Worm (Caenorhabditis elegans) whole organism, young adult: ENCODE data around the gene C01G6.9.

Experiments used
- B0035.1 ChIP-seq: sonication (generic microtip); optimal IDR thresholded peaks from 2 replicates; lab custom pipeline; 2016; ENCODE audit warnings: missing genetic modification characterization, mild to moderate bottlenecking, missing compliant biosample characterization, missing genotype, missing genetic modification reagents
- D2030.7 ChIP-seq: fragments of 200-800 bp; sonication (Bioruptor generic); IDR thresholded peaks from 2 replicates; pipeline ENCODE4 v1.3.6; 2022; ENCODE audit warnings: missing genetic modification reagents, missing genetic modification characterization, missing compliant biosample characterization
- F37B4.10 ChIP-seq: fragments of 200-800 bp; sonication (Bioruptor generic); IDR thresholded peaks from 2 replicates; pipeline ENCODE4 v1.3.6; 2022; ENCODE audit warnings: missing genetic modification characterization, missing compliant biosample characterization
- K11D2.4 ChIP-seq: fragments of 200-800 bp; sonication (Bioruptor generic); IDR thresholded peaks from 2 replicates; pipeline ENCODE4 v1.3.6; 2022; ENCODE audit warnings: missing genetic modification reagents, missing genetic modification characterization, missing compliant biosample characterization
- T26A5.8 ChIP-seq: sonication (generic microtip); optimal IDR thresholded peaks from 2 replicates; lab custom pipeline; 2016; ENCODE audit warnings: missing genetic modification characterization, missing compliant biosample characterization
- Y53F4B.3 ChIP-seq: fragments of 200-800 bp; sonication (Bioruptor generic); IDR thresholded peaks from 2 replicates; pipeline ENCODE4 v1.3.6; 2022; ENCODE audit warnings: missing genetic modification reagents, missing genetic modification characterization, missing compliant biosample characterization
- Y95B8A.8 ChIP-seq: fragments of 200-800 bp; sonication (Bioruptor generic); IDR thresholded peaks from 2 replicates; pipeline ENCODE4 v1.3.6; 2022; ENCODE audit warnings: missing genetic modification reagents, missing genetic modification characterization, missing compliant biosample characterization
- atf-7 ChIP-seq: sonication (generic microtip); optimal IDR thresholded peaks from 2 replicates; lab custom pipeline; 2017; ENCODE audit warnings: mild to moderate bottlenecking, missing genetic modification characterization, missing compliant biosample characterization
- cebp-1 ChIP-seq, 2 experiments: fragments of 200-800 bp in 1 of 2; sonication (Bioruptor generic) in 1 of 2; sonication (generic microtip) in 1 of 2; IDR thresholded peaks in 1 of 2; optimal IDR thresholded peaks in 1 of 2; 2 replicates each; pipeline versions ENCODE4 v1.3.6 to Lab custom; 2017 to 2022; ENCODE audit warnings: missing compliant biosample characterization in 2 of 2, missing genetic modification characterization in 2 of 2, mild to moderate bottlenecking in 1 of 2, missing genetic modification reagents in 1 of 2, moderate library complexity in 1 of 2
- cebp-2 ChIP-seq: fragments of 200-800 bp; sonication (Bioruptor generic); IDR thresholded peaks from 2 replicates; pipeline ENCODE4 v1.3.6; 2022; ENCODE audit warnings: missing genetic modification characterization, missing compliant biosample characterization
- ceh-27 ChIP-seq: fragments of 200-800 bp; sonication (Bioruptor generic); optimal IDR thresholded peaks from 2 replicates; lab custom pipeline; 2018; ENCODE audit warnings: mild to moderate bottlenecking, missing genetic modification characterization, moderate library complexity, missing compliant biosample characterization
- dox-1 ChIP-seq: fragments of 200-800 bp; sonication (Bioruptor generic); IDR thresholded peaks from 2 replicates; pipeline ENCODE4 v1.3.6; 2022; ENCODE audit warnings: missing genetic modification reagents, missing genetic modification characterization, missing compliant biosample characterization
- dpff-1 ChIP-seq: sonication (generic microtip); optimal IDR thresholded peaks from 2 replicates; lab custom pipeline; 2017; ENCODE audit warnings: mild to moderate bottlenecking, missing genetic modification characterization, missing compliant biosample characterization
- dpl-1 ChIP-seq: fragments of 150-350 bp; optimal IDR thresholded peaks from 2 replicates; lab custom pipeline; 2014; ENCODE audit warnings: missing biosample characterization, missing genetic modification reagents, missing genetic modification characterization
- egl-18 ChIP-seq: fragments of 200-800 bp; sonication (Bioruptor generic); IDR thresholded peaks from 2 replicates; pipeline ENCODE4 v1.3.6; 2022; ENCODE audit warnings: missing genetic modification reagents, missing genetic modification characterization, missing compliant biosample characterization
- egl-44 ChIP-seq: fragments of 200-800 bp; sonication (Bioruptor generic); IDR thresholded peaks from 2 replicates; pipeline ENCODE4 v1.3.6; 2022; ENCODE audit warnings: missing genetic modification reagents, missing genetic modification characterization, missing compliant biosample characterization
- ekl-4 ChIP-seq: fragments of 200-800 bp; sonication (Bioruptor generic); IDR thresholded peaks from 2 replicates; pipeline ENCODE4 v1.3.6; 2022; ENCODE audit warnings: missing genetic modification reagents, missing genetic modification characterization, missing compliant biosample characterization
- gei-17 ChIP-seq: fragments of 200-800 bp; sonication (Bioruptor generic); optimal IDR thresholded peaks from 2 replicates; lab custom pipeline; 2018; ENCODE audit warnings: mild to moderate bottlenecking, missing genetic modification characterization, missing compliant biosample characterization
- him-1 ChIP-seq: sonication (generic microtip); optimal IDR thresholded peaks from 2 replicates; lab custom pipeline; 2016; ENCODE audit warnings: missing genotype, missing genetic modification reagents, missing genetic modification characterization, missing compliant biosample characterization
- hmg-1.2 ChIP-seq: fragments of 200-800 bp; sonication (Bioruptor generic); IDR thresholded peaks from 2 replicates; pipeline ENCODE4 v1.3.6; 2022; ENCODE audit warnings: missing genetic modification reagents, missing genetic modification characterization, missing compliant biosample characterization
- lag-1 ChIP-seq: fragments of 200-800 bp; sonication (Bioruptor generic); IDR thresholded peaks from 2 replicates; pipeline ENCODE4 v1.3.6; 2022; ENCODE audit warnings: missing genetic modification reagents, missing genetic modification characterization, missing compliant biosample characterization
- let-607 ChIP-seq, 2 experiments: fragments of 200-800 bp in 1 of 2; sonication (Bioruptor generic) in 1 of 2; sonication (generic microtip) in 1 of 2; optimal IDR thresholded peaks; 2 replicates each; lab custom pipeline; 2016 to 2018; ENCODE audit warnings: mild to moderate bottlenecking in 2 of 2, missing compliant biosample characterization in 2 of 2, missing genetic modification characterization in 2 of 2, moderate library complexity in 2 of 2, missing genotype in 1 of 2
- lir-1 ChIP-seq: fragments of 200-800 bp; sonication (Bioruptor generic); conservative IDR thresholded peaks from 2 replicates; pipeline ENCODE4 v1.3.6; 2022; ENCODE audit warnings: missing genetic modification reagents, missing genetic modification characterization, missing compliant biosample characterization
- madf-10 ChIP-seq: sonication (generic microtip); optimal IDR thresholded peaks from 2 replicates; lab custom pipeline; 2016; ENCODE audit warnings: mild to moderate bottlenecking, missing genetic modification characterization, missing compliant biosample characterization
- madf-8 ChIP-seq: fragments of 200-800 bp; sonication (Bioruptor generic); conservative IDR thresholded peaks from 2 replicates; pipeline ENCODE4 v1.3.6; 2022; ENCODE audit warnings: missing genetic modification reagents, missing genetic modification characterization, missing compliant biosample characterization
- mes-4 ChIP-seq: sonication (generic microtip); optimal IDR thresholded peaks from 2 replicates; lab custom pipeline; 2016; ENCODE audit warnings: missing genotype, missing genetic modification characterization, missing compliant biosample characterization
- nfya-2 ChIP-seq: fragments of 200-800 bp; sonication (Bioruptor generic); IDR thresholded peaks from 2 replicates; pipeline ENCODE4 v1.3.6; 2022; ENCODE audit warnings: missing genetic modification reagents, missing genetic modification characterization, missing compliant biosample characterization
- nfyb-1 ChIP-seq: fragments of 200-800 bp; sonication (Bioruptor generic); IDR thresholded peaks from 2 replicates; pipeline ENCODE4 v1.3.6; 2022; ENCODE audit warnings: missing genetic modification reagents, missing genetic modification characterization, missing compliant biosample characterization
- nhr-179 ChIP-seq: sonication (generic microtip); optimal IDR thresholded peaks from 2 replicates; lab custom pipeline; 2016; ENCODE audit warnings: mild to moderate bottlenecking, missing genetic modification characterization, missing compliant biosample characterization
- nhr-27 ChIP-seq: fragments of 200-800 bp; sonication (Bioruptor generic); optimal IDR thresholded peaks from 2 replicates; lab custom pipeline; 2018; ENCODE audit warnings: mild to moderate bottlenecking, missing genetic modification characterization, moderate library complexity, missing compliant biosample characterization
- nhr-80 ChIP-seq: sonication (generic microtip); optimal IDR thresholded peaks from 2 replicates; lab custom pipeline; 2016; ENCODE audit warnings: missing genetic modification characterization, missing compliant biosample characterization
- sdz-38 ChIP-seq: sonication (generic microtip); optimal IDR thresholded peaks from 2 replicates; lab custom pipeline; 2016; ENCODE audit warnings: missing genotype, missing genetic modification characterization, missing compliant biosample characterization
- sea-2 ChIP-seq: fragments of 200-800 bp; sonication (Bioruptor generic); IDR thresholded peaks from 2 replicates; pipeline ENCODE4 v1.3.6; 2022; ENCODE audit warnings: missing genetic modification characterization, missing compliant biosample characterization
- snpc-1.1 ChIP-seq: sonication (generic microtip); optimal IDR thresholded peaks from 2 replicates; lab custom pipeline; 2017; ENCODE audit warnings: missing genetic modification characterization, mild to moderate bottlenecking, missing compliant biosample characterization, antibody characterized with exemption, moderate library complexity, missing genotype, missing genetic modification reagents; ENCODE audit not compliant: insufficient read depth
- snpc-4 ChIP-seq, 5 experiments: fragments of 150-350 bp in 1 of 5; sonication (generic microtip) in 4 of 5; optimal IDR thresholded peaks; 2 replicates each; lab custom pipeline; 2014 to 2018; ENCODE audit warnings: missing genetic modification characterization in 5 of 5, missing biosample characterization in 3 of 5, antibody characterized with exemption in 2 of 5, mild to moderate bottlenecking in 2 of 5, missing compliant biosample characterization in 2 of 5, missing genotype in 2 of 5, moderate library complexity in 2 of 5, missing genetic modification reagents in 1 of 5
- unc-130 ChIP-seq: sonication (generic microtip); optimal IDR thresholded peaks from 2 replicates; lab custom pipeline; 2016; ENCODE audit warnings: missing genetic modification reagents, missing genetic modification characterization, missing compliant biosample characterization
- ztf-18 ChIP-seq: sonication (generic microtip); optimal IDR thresholded peaks from 2 replicates; lab custom pipeline; 2016; ENCODE audit warnings: missing genotype, mild to moderate bottlenecking, missing genetic modification characterization, missing compliant biosample characterization
- ztf-28 ChIP-seq: fragments of 200-800 bp; sonication (Bioruptor generic); IDR thresholded peaks from 2 replicates; pipeline ENCODE4 v1.3.6; 2022; ENCODE audit warnings: missing genetic modification reagents, missing genetic modification characterization, missing compliant biosample characterization

C01G6.9 gene

DNA sequence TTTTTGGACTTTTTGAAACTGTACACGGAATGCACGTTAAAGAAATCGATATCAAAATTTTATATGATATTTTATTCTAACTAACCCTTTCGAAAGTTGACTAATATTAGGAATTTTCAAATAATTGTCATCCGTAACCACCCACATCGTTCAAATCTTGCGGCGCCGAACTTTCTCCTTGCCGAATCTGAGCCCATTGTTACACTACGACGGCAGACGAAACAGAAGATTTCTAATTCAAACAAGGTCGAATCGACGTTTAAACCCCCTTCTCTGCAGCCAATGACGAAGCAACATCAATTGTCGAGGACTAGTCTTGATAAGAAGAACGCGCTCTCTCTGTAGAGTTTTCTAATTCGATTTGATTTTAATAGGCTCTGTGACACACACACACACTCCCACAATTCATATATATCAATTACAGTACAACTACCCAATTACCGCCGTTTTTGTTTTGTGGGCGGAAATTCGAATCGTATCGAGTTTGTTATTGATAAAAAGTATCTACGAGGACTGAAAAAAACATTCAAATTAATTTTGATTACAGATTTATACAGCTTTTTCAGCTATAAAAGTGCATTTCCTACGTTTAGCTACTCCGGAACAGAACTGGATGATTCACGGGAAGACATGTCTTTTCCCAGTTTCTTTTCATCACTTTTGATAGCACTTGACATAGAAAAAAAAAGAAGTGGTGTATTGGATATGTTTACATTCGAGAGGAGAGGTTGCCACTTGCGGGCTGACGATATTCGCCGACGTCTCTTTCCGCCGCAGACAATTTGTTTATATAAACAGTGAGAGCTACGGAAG, 11.1 kb downstream of the C01G6.9 start (continued):
- TF ChIP-seq T26A5.8 (no peak), Y95B8A.8 (GFP tag; lab: Robert Waterston, UW) (no peak), cebp-1 (GFP tag; IDR thresholded peaks at IDR 0.05; lab: Robert Waterston, UW) (no peak), cebp-1 (tag; optimal IDR thresholded peaks at IDR 0.05; lab: Kevin White, UChicago) (no peak), ztf-28 (no peak), sdz-38 (tag; lab: Kevin White, UChicago) (no peak), F37B4.10 (GFP tag; lab: Robert Waterston, UW) (no peak), ztf-18 (tag; lab: Kevin White, UChicago) (no peak), him-1 (no peak), atf-7 (tag; lab: Kevin White, UChicago) (no peak), sea-2 (no peak), madf-8 (GFP tag; lab: Robert Waterston, UW) (no peak), nhr-80 (tag; lab: Kevin White, UChicago) (peak; percentile 11), snpc-4 (GFP tag; optimal IDR thresholded peaks at IDR 0.05; lab: Kevin White, UChicago) (no peak), snpc-4 (tag; optimal IDR thresholded peaks at IDR 0.05; lab: Kevin White, UChicago) (no peak), B0035.1 (tag; lab: Kevin White, UChicago) (no peak), nhr-27 (tag; lab: Kevin White, UChicago) (no peak), ceh-27 (GFP tag; lab: Kevin White, UChicago) (no peak), nfyb-1 (GFP tag; lab: Robert Waterston, UW) (0 out of 2 replicates have a peak, but pooled peaks have one; percentile 3), ekl-4 (GFP tag; lab: Robert Waterston, UW) (no peak), lag-1 (GFP tag; lab: Robert Waterston, UW) (no peak), dox-1 (GFP tag; lab: Robert Waterston, UW) (no peak), gei-17 (GFP tag; lab: Kevin White, UChicago) (no peak), egl-44 (GFP tag; lab: Robert Waterston, UW) (no peak), let-607 (tag; optimal IDR thresholded peaks at IDR 0.05; lab: Kevin White, UChicago) (no peak), dpff-1 (tag; lab: Kevin White, UChicago) (no peak), madf-10 (peak; percentile 64), nhr-179 (tag; lab: Kevin White, UChicago) (no peak), cebp-2 (GFP tag; lab: Robert Waterston, UW) (no peak), egl-18 (no peak), K11D2.4 (GFP tag; lab: Robert Waterston, UW) (0 out of 2 replicates have a peak, but pooled peaks have one; percentile 19), dpl-1 (GFP tag; lab: Kevin White, UChicago) (no peak), snpc-1.1 (no peak), Y53F4B.3 (GFP tag; lab: Robert Waterston, UW) (no peak), nfya-2 (GFP tag; lab: Robert Waterston, UW) (no peak), unc-130 (GFP tag; lab: Kevin White, UChicago) (no peak), lir-1 (no peak), hmg-1.2 (GFP tag; lab: Robert Waterston, UW) (no peak), mes-4 (tag; lab: Kevin White, UChicago) (no peak), D2030.7 (GFP tag; lab: Robert Waterston, UW) (no peak)
